Fruit fly (Drosophila melanogaster) whole organism, pupa: ENCODE results near the gene CG18814.

ENCODE experiments used
- CG10348 ChIP-seq: fragments of 200-800 bp; sonication (Bioruptor generic); IDR thresholded peaks from 2 replicates; pipeline ENCODE4 v1.3.6; 2022; ENCODE audit warnings: missing biosample characterization, missing genetic modification characterization
- CG12605 ChIP-seq: fragments of 200-800 bp; sonication (Bioruptor generic); IDR thresholded peaks from 2 replicates; pipeline ENCODE4 v1.3.6; 2022; ENCODE audit warnings: missing biosample characterization, missing genetic modification characterization
- CG14655 ChIP-seq: fragments of 200-800 bp; sonication (Bioruptor generic); optimal IDR thresholded peaks from 3 replicates; lab custom pipeline; 2017; ENCODE audit warnings: mild to moderate bottlenecking, missing biosample characterization, missing genetic modification reagents, missing genetic modification characterization
- CG15710 ChIP-seq: fragments of 200-800 bp; sonication (Bioruptor generic); optimal IDR thresholded peaks from 2 replicates; lab custom pipeline; 2018; ENCODE audit warnings: missing biosample characterization, mild to moderate bottlenecking, missing genetic modification characterization, moderate library complexity
- CG17806 ChIP-seq: fragments of 200-800 bp; sonication (Bioruptor generic); optimal IDR thresholded peaks from 2 replicates; lab custom pipeline; 2018; ENCODE audit warnings: missing biosample characterization, mild to moderate bottlenecking, missing genetic modification characterization, moderate library complexity
- CG32121 ChIP-seq: fragments of 200-800 bp; sonication (Bioruptor generic); IDR thresholded peaks from 2 replicates; pipeline ENCODE4 v1.3.6; 2022; ENCODE audit warnings: missing biosample characterization, missing genetic modification characterization
- CG34367 ChIP-seq: fragments of 200-800 bp; sonication (Bioruptor generic); optimal IDR thresholded peaks from 2 replicates; lab custom pipeline; 2018; ENCODE audit warnings: missing biosample characterization, mild to moderate bottlenecking, missing genetic modification characterization
- CG4496 ChIP-seq: fragments of 200-800 bp; sonication (Bioruptor generic); IDR thresholded peaks from 3 replicates; pipeline ENCODE4 v1.3.6; 2022; ENCODE audit warnings: missing biosample characterization, missing genetic modification characterization
- CG8159 ChIP-seq: fragments of 200-800 bp; sonication (Bioruptor generic); optimal IDR thresholded peaks from 3 replicates; lab custom pipeline; 2018; ENCODE audit warnings: missing biosample characterization, mild to moderate bottlenecking, missing genetic modification characterization, moderate library complexity
- CG8301 ChIP-seq: fragments of 200-800 bp; sonication (Bioruptor generic); optimal IDR thresholded peaks from 2 replicates; lab custom pipeline; 2018; ENCODE audit warnings: missing biosample characterization, mild to moderate bottlenecking, missing genetic modification characterization
- CG9948 ChIP-seq: fragments of 200-800 bp; sonication (Bioruptor generic); optimal IDR thresholded peaks from 2 replicates; lab custom pipeline; 2018; ENCODE audit warnings: missing biosample characterization, mild to moderate bottlenecking, missing genetic modification characterization, moderate library complexity
- D1 ChIP-seq: fragments of 200-800 bp; sonication (Bioruptor generic); optimal IDR thresholded peaks from 2 replicates; lab custom pipeline; 2018; ENCODE audit warnings: missing biosample characterization, mild to moderate bottlenecking, missing genetic modification characterization, moderate library complexity
- EcR ChIP-seq: fragments of 200-800 bp; sonication (Bioruptor generic); optimal IDR thresholded peaks from 3 replicates; lab custom pipeline; 2019; ENCODE audit warnings: missing biosample characterization, missing genetic modification characterization, mild to moderate bottlenecking, moderate library complexity, missing genetic modification reagents
- Ets98B ChIP-seq: fragments of 200-800 bp; sonication (Bioruptor generic); IDR thresholded peaks from 2 replicates; pipeline ENCODE4 v1.3.6; 2022; ENCODE audit warnings: missing biosample characterization, missing genetic modification characterization
- Pif1A ChIP-seq: fragments of 200-800 bp; sonication (Bioruptor generic); optimal IDR thresholded peaks from 3 replicates; lab custom pipeline; 2016; ENCODE audit warnings: missing biosample characterization, missing genetic modification characterization
- Pif1B ChIP-seq: fragments of 200-800 bp; sonication (Bioruptor generic); optimal IDR thresholded peaks from 3 replicates; lab custom pipeline; 2016; ENCODE audit warnings: missing biosample characterization, missing genetic modification characterization
- Snoo ChIP-seq: fragments of 200-800 bp; sonication (Bioruptor generic); optimal IDR thresholded peaks from 3 replicates; lab custom pipeline; 2017; ENCODE audit warnings: missing biosample characterization, mild to moderate bottlenecking, missing genetic modification characterization, inconsistent platforms
- fd96Ca ChIP-seq: fragments of 200-800 bp; sonication (Bioruptor generic); IDR thresholded peaks from 3 replicates; pipeline ENCODE4 v1.3.6; 2022; ENCODE audit warnings: missing biosample characterization, missing genetic modification characterization
- gl ChIP-seq: fragments of 200-800 bp; sonication (Bioruptor generic); optimal IDR thresholded peaks from 2 replicates; lab custom pipeline; 2018; ENCODE audit warnings: missing biosample characterization, mild to moderate bottlenecking, missing genetic modification characterization
- rn ChIP-seq: fragments of 200-800 bp; sonication (Bioruptor generic); IDR thresholded peaks from 2 replicates; pipeline ENCODE4 v1.3.6; 2022; ENCODE audit warnings: missing biosample characterization, missing genetic modification characterization

The CG18814 gene

DNA sequence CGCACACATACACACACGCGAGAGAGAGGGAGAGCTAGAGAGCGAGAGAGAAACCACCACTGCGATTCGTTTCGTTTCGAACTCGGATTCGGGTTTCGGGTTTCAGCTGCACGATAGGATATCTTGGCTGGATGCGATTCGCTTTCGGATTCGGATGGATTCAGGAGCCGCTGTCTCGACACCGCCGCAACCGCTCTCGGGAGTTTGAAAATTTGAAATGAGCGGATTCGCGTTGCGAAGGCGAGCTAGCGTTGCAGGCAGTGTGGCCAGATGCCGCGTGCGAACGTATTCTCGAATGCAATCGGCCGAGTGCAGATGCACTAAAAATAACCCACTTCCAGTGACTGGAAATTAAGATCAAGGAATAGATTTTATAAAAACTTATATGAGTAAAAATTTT lies 41.9 kb downstream of the CG18814 start, which contains the start of gene fax:
fax (minus strand) TSS at position 263 of the 400 bp plus-strand sequence.
- no peak for TF ChIP-seq CG15710 (tag; lab: Kevin White, UChicago)
- TF ChIP-seq Snoo (tag; lab: Kevin White, UChicago), result peak; percentile 50
- TF ChIP-seq gl, result peak; percentile 22
- TF ChIP-seq CG32121 (GFP tag; lab: Robert Waterston, UW), result peak; percentile 49; the same call in 1 of the 2 replicates
- TF ChIP-seq CG8159, result peak; percentile 38
- no peak for TF ChIP-seq CG10348 (GFP tag; lab: Robert Waterston, UW)
- peak; percentile 75 for TF ChIP-seq EcR
- TF ChIP-seq CG34367 (tag; lab: Kevin White, UChicago), result peak; percentile 54
- 0 out of 2 replicates have a peak, but pooled peaks have one; percentile 52 for TF ChIP-seq CG12605 (GFP tag; lab: Robert Waterston, UW)
- TF ChIP-seq fd96Ca (GFP tag; lab: Robert Waterston, UW), result 0 out of 3 replicates have a peak, but pooled peaks have one; percentile 9
- peak; percentile 56 for TF ChIP-seq CG4496 (GFP tag; lab: Robert Waterston, UW)
- TF ChIP-seq CG9948, result no peak
- TF ChIP-seq Ets98B (GFP tag; lab: Robert Waterston, UW), result peak; percentile 62; the same call in 1 of the 2 replicates
- TF ChIP-seq Pif1B (GFP tag; lab: Kevin White, UChicago), result peak; percentile 59

DNA sequence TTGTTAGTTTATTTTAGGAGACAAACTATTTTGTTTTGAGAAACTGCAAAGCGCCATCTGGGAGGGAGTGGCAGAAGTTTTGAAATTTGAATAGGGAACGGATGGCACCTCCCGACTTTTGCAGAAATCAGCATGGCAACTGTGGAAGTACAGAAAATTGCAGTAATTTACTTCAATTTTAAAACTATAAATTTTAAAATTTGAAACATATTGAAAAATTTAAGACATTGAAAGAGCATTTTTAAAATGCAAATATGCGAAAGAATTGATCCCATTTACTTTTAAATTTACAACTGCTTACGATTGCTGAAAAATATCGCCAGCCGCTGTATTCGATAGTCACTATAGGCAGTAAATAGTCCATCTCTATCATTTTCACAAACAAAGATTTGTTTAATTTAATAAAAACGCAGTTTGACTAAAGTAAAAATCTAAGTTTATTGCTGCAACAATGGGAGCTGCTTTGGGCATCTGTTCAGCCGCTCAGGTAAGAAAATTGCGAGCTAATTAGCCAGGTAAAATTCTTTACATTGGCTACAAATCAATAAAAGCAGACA lies 42.8 kb downstream of the CG18814 start, which contains the start of gene Serinc:
Serinc (plus strand) TSS at position 329 of the 557 bp plus-strand sequence.
- TF ChIP-seq CG8301 (tag; lab: Kevin White, UChicago) (no peak), D1 (tag; lab: Kevin White, UChicago) (no peak), CG32121 (GFP tag; lab: Robert Waterston, UW) (no peak), CG17806 (no peak), rn (GFP tag; lab: Robert Waterston, UW) (no peak), Ets98B (GFP tag; lab: Robert Waterston, UW) (no peak), CG10348 (GFP tag; lab: Robert Waterston, UW) (no peak), Snoo (tag; lab: Kevin White, UChicago) (no peak), Pif1B (GFP tag; lab: Kevin White, UChicago) (no peak), CG4496 (GFP tag; lab: Robert Waterston, UW) (no peak), CG8159 (no peak), CG9948 (no peak), EcR (no peak), fd96Ca (GFP tag; lab: Robert Waterston, UW) (no peak), CG34367 (tag; lab: Kevin White, UChicago) (no peak), gl (no peak), CG12605 (GFP tag; lab: Robert Waterston, UW) (no peak), CG14655 (GFP tag; lab: Kevin White, UChicago) (no peak), Pif1A (no peak), CG15710 (tag; lab: Kevin White, UChicago) (no peak)
- TF ChIP-seq, all 21 proteins: peak for 0

dm6 chr3L:16417024-16417423 lies 47.4 kb downstream of the CG18814 start, which contains the start of gene GluRS-m:
GluRS-m (minus strand) TSS chr3L:16417177.
- no peak for TF ChIP-seq Pif1A
- TF ChIP-seq D1 (tag; lab: Kevin White, UChicago), result no peak
- TF ChIP-seq CG8301 (tag; lab: Kevin White, UChicago), result no peak
- no peak for TF ChIP-seq CG15710 (tag; lab: Kevin White, UChicago)
- no peak for TF ChIP-seq Pif1B (GFP tag; lab: Kevin White, UChicago)
- no peak for TF ChIP-seq CG12605 (GFP tag; lab: Robert Waterston, UW)
- no peak for TF ChIP-seq fd96Ca (GFP tag; lab: Robert Waterston, UW)
- TF ChIP-seq CG17806, result no peak
- TF ChIP-seq Snoo (tag; lab: Kevin White, UChicago), result no peak
- no peak for TF ChIP-seq EcR
- TF ChIP-seq, all 21 proteins: peak for 0

dm6 chr3L:16419059-16419773 lies 49.6 kb downstream of the CG18814 start, which contains the start of the genes TyrRS and CG33158:
TyrRS (minus strand) TSS chr3L:16419302.
CG33158 (plus strand) TSS chr3L:16419597.
- no peak for TF ChIP-seq CG4496 (GFP tag; lab: Robert Waterston, UW)
- TF ChIP-seq CG32121 (GFP tag; lab: Robert Waterston, UW), result no peak
- TF ChIP-seq Ets98B (GFP tag; lab: Robert Waterston, UW), result no peak
- no peak for TF ChIP-seq EcR
- TF ChIP-seq CG34367 (tag; lab: Kevin White, UChicago), result no peak
- TF ChIP-seq Snoo (tag; lab: Kevin White, UChicago), result no peak
- TF ChIP-seq Pif1A, result no peak
- TF ChIP-seq CG10348 (GFP tag; lab: Robert Waterston, UW), result no peak
- no peak for TF ChIP-seq gl
- TF ChIP-seq CG9948, result no peak
- TF ChIP-seq rn (GFP tag; lab: Robert Waterston, UW), result no peak
- TF ChIP-seq CG8301 (tag; lab: Kevin White, UChicago), result no peak
- TF ChIP-seq Pif1B (GFP tag; lab: Kevin White, UChicago), result no peak
- TF ChIP-seq CG15710 (tag; lab: Kevin White, UChicago), result no peak
- TF ChIP-seq CG12605 (GFP tag; lab: Robert Waterston, UW), result no peak
- no peak for TF ChIP-seq CG8159
- no peak for TF ChIP-seq CG17806
- TF ChIP-seq D1 (tag; lab: Kevin White, UChicago), result no peak
- TF ChIP-seq, all 21 proteins: peak for 0
